Fruit fly (Drosophila melanogaster) whole organism, prepupa: ENCODE measurements around the gene Ktch.

Experiments
- CG15336 ChIP-seq: fragments of 200-800 bp; sonication (Bioruptor generic); IDR thresholded peaks from 2 replicates; pipeline ENCODE4 v1.3.6; 2022; ENCODE audit warnings: missing biosample characterization, missing genetic modification characterization
- CG3919 ChIP-seq: fragments of 200-800 bp; sonication (Bioruptor generic); optimal IDR thresholded peaks from 3 replicates; lab custom pipeline; 2016; ENCODE audit warnings: missing biosample characterization, missing genetic modification characterization
- CG9139 ChIP-seq: fragments of 200-800 bp; sonication (Bioruptor generic); optimal IDR thresholded peaks from 3 replicates; lab custom pipeline; 2017; ENCODE audit warnings: missing biosample characterization, mild to moderate bottlenecking, missing genetic modification characterization
- Eip93F ChIP-seq: fragments of 200-800 bp; sonication (Bioruptor generic); optimal IDR thresholded peaks from 2 replicates; lab custom pipeline; 2016; ENCODE audit warnings: missing biosample characterization, mild to moderate bottlenecking, missing genetic modification characterization
- Hr38 ChIP-seq: sonication (Bioruptor generic); optimal IDR thresholded peaks from 2 replicates; lab custom pipeline; 2016; ENCODE audit warnings: missing biosample characterization, missing genetic modification characterization
- Hr39 ChIP-seq: fragments of 200-800 bp; sonication (Bioruptor generic); optimal IDR thresholded peaks from 2 replicates; lab custom pipeline; 2016; ENCODE audit warnings: missing biosample characterization, missing genetic modification characterization
- Lpt ChIP-seq: fragments of 200-800 bp; sonication (Bioruptor generic); optimal IDR thresholded peaks from 3 replicates; lab custom pipeline; 2016; ENCODE audit warnings: missing biosample characterization, missing genetic modification characterization
- Sox102F ChIP-seq: fragments of 200-800 bp; sonication (Bioruptor generic); optimal IDR thresholded peaks from 2 replicates; lab custom pipeline; 2016; ENCODE audit warnings: missing biosample characterization, mild to moderate bottlenecking, missing genetic modification characterization
- dsx ChIP-seq: fragments of 200-800 bp; optimal IDR thresholded peaks from 3 replicates; lab custom pipeline; 2019; ENCODE audit warnings: missing biosample characterization, mild to moderate bottlenecking, missing genetic modification characterization, moderate library complexity; ENCODE audit not compliant: poor library complexity, severe bottlenecking
- fd85E ChIP-seq: fragments of 200-800 bp; sonication (Bioruptor generic); optimal IDR thresholded peaks from 3 replicates; lab custom pipeline; 2016; ENCODE audit warnings: missing biosample characterization, missing genetic modification characterization
- net ChIP-seq: fragments of 200-800 bp; sonication (Bioruptor generic); optimal IDR thresholded peaks from 3 replicates; lab custom pipeline; 2016; ENCODE audit warnings: missing biosample characterization, missing genetic modification characterization

DNA sequence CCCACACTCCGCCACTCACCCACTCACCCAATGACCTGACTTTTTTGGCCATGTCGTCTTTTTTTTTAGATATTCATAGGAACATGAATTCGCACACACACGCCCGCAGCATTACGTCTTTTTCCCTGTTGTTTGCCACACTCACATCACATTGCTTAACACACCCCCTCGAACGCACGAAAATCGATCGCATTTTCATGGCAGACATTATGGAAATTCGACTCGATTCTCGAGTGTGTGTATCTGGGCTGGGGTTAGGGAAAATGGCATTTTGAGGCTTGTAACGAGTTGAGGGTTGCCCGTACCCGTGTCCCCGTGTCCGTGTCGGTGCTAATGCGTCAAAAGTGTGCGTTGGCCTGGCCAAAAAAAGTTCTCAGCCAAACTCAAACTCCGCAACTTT is 11.2 kb upstream of the Ktch start:
- no peak for TF ChIP-seq dsx
- TF ChIP-seq CG3919 (GFP tag; lab: Kevin White, UChicago), result no peak
- no peak for TF ChIP-seq fd85E (GFP tag; lab: Kevin White, UChicago)
- TF ChIP-seq CG9139 (GFP tag; lab: Kevin White, UChicago), result no peak
- TF ChIP-seq Eip93F (GFP tag; lab: Kevin White, UChicago), result no peak
- no peak for TF ChIP-seq Lpt
- no peak for TF ChIP-seq Sox102F (GFP tag; lab: Kevin White, UChicago)
- TF ChIP-seq Hr39 (GFP tag; lab: Kevin White, UChicago), result no peak
- TF ChIP-seq Hr38 (GFP tag; lab: Kevin White, UChicago), result no peak
- TF ChIP-seq net (GFP tag; lab: Kevin White, UChicago), result no peak
- no peak for TF ChIP-seq CG15336
